Worm (Caenorhabditis elegans) whole organism, young adult: Measurements from ENCODE around the gene W02B12.16.
A peak's percentile ranks its signal among the peaks of the same experiment; 100 is the strongest.

Experiments used
- B0035.1 ChIP-seq: sonication (generic microtip); optimal IDR thresholded peaks from 2 replicates; lab custom pipeline; 2016; ENCODE audit warnings: missing genetic modification characterization, mild to moderate bottlenecking, missing compliant biosample characterization, missing genotype, missing genetic modification reagents
- B0336.3 ChIP-seq: fragments of 200-800 bp; sonication (Bioruptor generic); IDR thresholded peaks from 2 replicates; pipeline ENCODE4 v1.3.6; 2022; ENCODE audit warnings: missing genetic modification characterization, missing compliant biosample characterization
- F10E7.11 ChIP-seq: sonication (generic microtip); optimal IDR thresholded peaks from 2 replicates; lab custom pipeline; 2017; ENCODE audit warnings: mild to moderate bottlenecking, missing genetic modification characterization, moderate library complexity, missing compliant biosample characterization
- F39B2.1 ChIP-seq: fragments of 200-800 bp; sonication (Bioruptor generic); IDR thresholded peaks from 2 replicates; pipeline ENCODE4 v1.3.6; 2022; ENCODE audit warnings: missing genetic modification reagents, missing genetic modification characterization, missing compliant biosample characterization
- F52B5.7 ChIP-seq: sonication (generic microtip); optimal IDR thresholded peaks from 2 replicates; lab custom pipeline; 2016; ENCODE audit warnings: mild to moderate bottlenecking, missing genetic modification characterization, missing compliant biosample characterization
- ZK185.1 ChIP-seq: sonication (generic microtip); optimal IDR thresholded peaks from 2 replicates; lab custom pipeline; 2016; ENCODE audit warnings: mild to moderate bottlenecking, missing genetic modification characterization, missing compliant biosample characterization; ENCODE audit not compliant: poor library complexity, severe bottlenecking
- ama-1 ChIP-seq, 3 experiments: fragments of 150-350 bp in 1 of 3; sonication (generic microtip) in 2 of 3; optimal IDR thresholded peaks; 2 replicates each; lab custom pipeline; 2014 to 2018; ENCODE audit warnings: missing biosample characterization in 2 of 3, missing genetic modification characterization in 2 of 3, missing genetic modification reagents in 2 of 3
- atf-7 ChIP-seq: sonication (generic microtip); optimal IDR thresholded peaks from 2 replicates; lab custom pipeline; 2017; ENCODE audit warnings: mild to moderate bottlenecking, missing genetic modification characterization, missing compliant biosample characterization
- attf-5 ChIP-seq: fragments of 200-800 bp; sonication (Bioruptor generic); optimal IDR thresholded peaks from 2 replicates; lab custom pipeline; 2018; ENCODE audit warnings: mild to moderate bottlenecking, missing genetic modification characterization, missing compliant biosample characterization
- attf-6 ChIP-seq: fragments of 200-800 bp; sonication (Bioruptor generic); IDR thresholded peaks from 2 replicates; pipeline ENCODE4 v1.3.6; 2022; ENCODE audit warnings: missing genetic modification reagents, missing genetic modification characterization, missing compliant biosample characterization
- bed-1 ChIP-seq: fragments of 200-800 bp; sonication (Bioruptor generic); IDR thresholded peaks from 2 replicates; pipeline ENCODE4 v1.3.6; 2022; ENCODE audit warnings: missing genetic modification reagents, missing genetic modification characterization, missing compliant biosample characterization
- cebp-1 ChIP-seq, 2 experiments: fragments of 200-800 bp in 1 of 2; sonication (Bioruptor generic) in 1 of 2; sonication (generic microtip) in 1 of 2; IDR thresholded peaks in 1 of 2; optimal IDR thresholded peaks in 1 of 2; 2 replicates each; pipeline versions ENCODE4 v1.3.6 to Lab custom; 2017 to 2022; ENCODE audit warnings: missing compliant biosample characterization in 2 of 2, missing genetic modification characterization in 2 of 2, mild to moderate bottlenecking in 1 of 2, missing genetic modification reagents in 1 of 2, moderate library complexity in 1 of 2
- cebp-2 ChIP-seq: fragments of 200-800 bp; sonication (Bioruptor generic); IDR thresholded peaks from 2 replicates; pipeline ENCODE4 v1.3.6; 2022; ENCODE audit warnings: missing genetic modification characterization, missing compliant biosample characterization
- ceh-27 ChIP-seq: fragments of 200-800 bp; sonication (Bioruptor generic); optimal IDR thresholded peaks from 2 replicates; lab custom pipeline; 2018; ENCODE audit warnings: mild to moderate bottlenecking, missing genetic modification characterization, moderate library complexity, missing compliant biosample characterization
- ceh-58 ChIP-seq: fragments of 200-800 bp; sonication (Bioruptor generic); IDR thresholded peaks from 2 replicates; pipeline ENCODE4 v1.3.6; 2022; ENCODE audit warnings: missing genetic modification characterization, missing compliant biosample characterization
- ceh-79 ChIP-seq: sonication (generic microtip); optimal IDR thresholded peaks from 2 replicates; lab custom pipeline; 2017; ENCODE audit warnings: mild to moderate bottlenecking, missing genetic modification characterization, missing compliant biosample characterization
- dox-1 ChIP-seq: fragments of 200-800 bp; sonication (Bioruptor generic); IDR thresholded peaks from 2 replicates; pipeline ENCODE4 v1.3.6; 2022; ENCODE audit warnings: missing genetic modification reagents, missing genetic modification characterization, missing compliant biosample characterization
- hlh-26 ChIP-seq: fragments of 200-800 bp; sonication (Bioruptor generic); conservative IDR thresholded peaks from 2 replicates; pipeline ENCODE4 v1.3.6; 2022; ENCODE audit warnings: missing genetic modification reagents, missing genetic modification characterization, missing compliant biosample characterization
- hmg-1.2 ChIP-seq: fragments of 200-800 bp; sonication (Bioruptor generic); IDR thresholded peaks from 2 replicates; pipeline ENCODE4 v1.3.6; 2022; ENCODE audit warnings: missing genetic modification reagents, missing genetic modification characterization, missing compliant biosample characterization
- hrde-1 ChIP-seq: sonication (generic microtip); optimal IDR thresholded peaks from 2 replicates; lab custom pipeline; 2016; ENCODE audit warnings: missing genetic modification characterization, mild to moderate bottlenecking, missing compliant biosample characterization, moderate library complexity, missing genotype, missing genetic modification reagents, borderline replicate concordance
- let-607 ChIP-seq, 2 experiments: fragments of 200-800 bp in 1 of 2; sonication (Bioruptor generic) in 1 of 2; sonication (generic microtip) in 1 of 2; optimal IDR thresholded peaks; 2 replicates each; lab custom pipeline; 2016 to 2018; ENCODE audit warnings: mild to moderate bottlenecking in 2 of 2, missing compliant biosample characterization in 2 of 2, missing genetic modification characterization in 2 of 2, moderate library complexity in 2 of 2, missing genotype in 1 of 2
- lin-54 ChIP-seq: fragments of 200-800 bp; sonication (Bioruptor generic); optimal IDR thresholded peaks from 2 replicates; lab custom pipeline; 2018; ENCODE audit warnings: mild to moderate bottlenecking, missing genetic modification characterization, missing compliant biosample characterization
- madf-10 ChIP-seq: sonication (generic microtip); optimal IDR thresholded peaks from 2 replicates; lab custom pipeline; 2016; ENCODE audit warnings: mild to moderate bottlenecking, missing genetic modification characterization, missing compliant biosample characterization
- madf-3 ChIP-seq: fragments of 200-800 bp; sonication (Bioruptor generic); IDR thresholded peaks from 2 replicates; pipeline ENCODE4 v1.3.6; 2022; ENCODE audit warnings: missing genetic modification reagents, missing genetic modification characterization, missing compliant biosample characterization
- madf-6 ChIP-seq: fragments of 200-800 bp; sonication (Bioruptor generic); IDR thresholded peaks from 2 replicates; pipeline ENCODE4 v1.3.6; 2022; ENCODE audit warnings: missing genetic modification reagents, missing genetic modification characterization, missing compliant biosample characterization
- madf-8 ChIP-seq: fragments of 200-800 bp; sonication (Bioruptor generic); conservative IDR thresholded peaks from 2 replicates; pipeline ENCODE4 v1.3.6; 2022; ENCODE audit warnings: missing genetic modification reagents, missing genetic modification characterization, missing compliant biosample characterization
- nhr-90 ChIP-seq: sonication (generic microtip); optimal IDR thresholded peaks from 2 replicates; lab custom pipeline; 2016; ENCODE audit warnings: missing genotype, mild to moderate bottlenecking, missing genetic modification characterization, missing compliant biosample characterization
- rec-8 ChIP-seq, 2 experiments: sonication (generic microtip); optimal IDR thresholded peaks; 2 replicates each; lab custom pipeline; 2016; ENCODE audit warnings: mild to moderate bottlenecking in 2 of 2, missing genetic modification characterization in 2 of 2, missing genetic modification reagents in 2 of 2, missing genotype in 2 of 2, missing biosample characterization in 1 of 2, missing compliant biosample characterization in 1 of 2, moderate library complexity in 1 of 2
- repo-1 ChIP-seq: sonication (generic microtip); optimal IDR thresholded peaks from 2 replicates; lab custom pipeline; 2017; ENCODE audit warnings: mild to moderate bottlenecking, missing genetic modification characterization, missing compliant biosample characterization
- sdz-38 ChIP-seq: sonication (generic microtip); optimal IDR thresholded peaks from 2 replicates; lab custom pipeline; 2016; ENCODE audit warnings: missing genotype, missing genetic modification characterization, missing compliant biosample characterization
- somi-1 ChIP-seq: fragments of 200-800 bp; sonication (Bioruptor generic); optimal IDR thresholded peaks from 2 replicates; lab custom pipeline; 2018; ENCODE audit warnings: mild to moderate bottlenecking, missing genetic modification characterization, missing compliant biosample characterization
- tlf-1 ChIP-seq: fragments of 200-800 bp; sonication (Bioruptor generic); optimal IDR thresholded peaks from 2 replicates; lab custom pipeline; 2018; ENCODE audit warnings: mild to moderate bottlenecking, missing genetic modification characterization, missing compliant biosample characterization
- zfh-2 ChIP-seq: fragments of 200-800 bp; sonication (Bioruptor generic); conservative IDR thresholded peaks from 2 replicates; pipeline ENCODE4 v1.3.6; 2022; ENCODE audit warnings: missing genetic modification reagents, missing genetic modification characterization, missing compliant biosample characterization

W02B12.16 gene

DNA sequence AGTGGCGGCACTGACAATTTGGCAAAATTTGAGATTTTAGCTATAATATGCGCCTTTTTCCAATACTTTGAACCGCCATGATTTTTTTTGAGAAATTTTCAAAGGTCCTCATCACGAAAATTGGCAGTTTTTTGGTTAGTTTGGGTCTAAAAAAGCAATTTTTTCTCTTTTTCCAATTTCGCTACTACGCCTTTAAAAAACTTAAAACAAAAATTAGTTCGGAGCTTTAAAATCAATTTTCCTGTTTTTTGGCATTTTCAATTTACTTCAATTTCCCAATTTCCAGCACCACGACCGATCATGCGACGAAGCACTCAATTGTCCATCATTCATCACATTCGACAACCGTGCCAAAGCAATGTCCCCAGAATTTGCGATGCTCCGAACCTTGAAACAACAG is 21.1 kb upstream of the W02B12.16 start, which contains the start of gene B0334.5:
TSS of gene B0334.5 (plus strand) at position 301 of the 400 bp plus-strand sequence.
- no peak for TF ChIP-seq B0035.1 (tag; lab: Kevin White, UChicago)
- TF ChIP-seq attf-5 (GFP tag; lab: Kevin White, UChicago): no peak
- no peak for TF ChIP-seq hrde-1 (tag; lab: Kevin White, UChicago)
- TF ChIP-seq bed-1 (GFP tag; lab: Robert Waterston, UW): no peak
- no peak for TF ChIP-seq F10E7.11 (tag; lab: Kevin White, UChicago)
- TF ChIP-seq F52B5.7: no peak
- TF ChIP-seq B0336.3 (GFP tag; lab: Robert Waterston, UW): no peak
- no peak for TF ChIP-seq rec-8 (tag; optimal IDR thresholded peaks at IDR 0.05; lab: Kevin White, UChicago)
- no peak for TF ChIP-seq madf-10
- TF ChIP-seq cebp-2 (GFP tag; lab: Robert Waterston, UW): no peak
- TF ChIP-seq F39B2.1 (GFP tag; lab: Robert Waterston, UW): no peak
- TF ChIP-seq ceh-79 (tag; lab: Kevin White, UChicago): no peak
- TF ChIP-seq attf-6 (GFP tag; lab: Robert Waterston, UW): no peak
- TF ChIP-seq zfh-2 (GFP tag; lab: Robert Waterston, UW): no peak
- TF ChIP-seq tlf-1: no peak
- TF ChIP-seq hlh-26 (GFP tag; lab: Robert Waterston, UW): no peak
- TF ChIP-seq, all 124 proteins: peak for 0

DNA sequence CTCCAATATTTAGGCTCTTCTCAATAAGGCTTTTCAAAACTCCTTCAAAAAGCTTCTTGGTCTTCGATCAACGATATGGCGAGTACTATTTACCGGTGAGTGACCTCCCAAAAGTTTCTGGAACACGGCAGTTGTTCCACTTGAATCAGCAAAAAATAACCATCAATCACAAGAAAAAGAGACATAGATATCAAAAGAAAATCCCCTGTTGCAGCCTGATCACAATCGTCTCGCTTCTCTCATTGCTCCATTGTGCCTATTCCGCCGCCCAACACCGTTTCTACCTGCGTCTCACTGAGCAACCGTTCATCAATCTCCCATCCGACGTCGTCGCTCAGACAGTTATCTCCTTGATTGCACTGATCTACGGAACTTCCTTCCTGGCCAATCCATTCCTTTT is 20.5 kb upstream of the W02B12.16 start, which contains the start of gene emc-5:
TSS of gene emc-5 (plus strand) at position 14 of the 400 bp plus-strand sequence.
- TF ChIP-seq hmg-1.2 (GFP tag; lab: Robert Waterston, UW) (peak; percentile 22; the same call in 1 of the 2 replicates), cebp-1 (GFP tag; IDR thresholded peaks at IDR 0.05; lab: Robert Waterston, UW) (no peak), cebp-1 (tag; optimal IDR thresholded peaks at IDR 0.05; lab: Kevin White, UChicago) (no peak), repo-1 (tag; lab: Kevin White, UChicago) (peak; percentile 9), somi-1 (GFP tag; lab: Kevin White, UChicago) (peak; percentile 10), madf-6 (GFP tag; lab: Robert Waterston, UW) (peak; percentile 36; the same call in 1 of the 2 replicates), dox-1 (GFP tag; lab: Robert Waterston, UW) (0 out of 2 replicates have a peak, but pooled peaks have one; percentile 5), lin-54 (GFP tag; lab: Kevin White, UChicago) (no peak), ama-1 (optimal IDR thresholded peaks at IDR 0.05; lab: Kevin White, UChicago) (no peak), ama-1 (GFP tag; optimal IDR thresholded peaks at IDR 0.05; lab: Kevin White, UChicago) (no peak)

DNA sequence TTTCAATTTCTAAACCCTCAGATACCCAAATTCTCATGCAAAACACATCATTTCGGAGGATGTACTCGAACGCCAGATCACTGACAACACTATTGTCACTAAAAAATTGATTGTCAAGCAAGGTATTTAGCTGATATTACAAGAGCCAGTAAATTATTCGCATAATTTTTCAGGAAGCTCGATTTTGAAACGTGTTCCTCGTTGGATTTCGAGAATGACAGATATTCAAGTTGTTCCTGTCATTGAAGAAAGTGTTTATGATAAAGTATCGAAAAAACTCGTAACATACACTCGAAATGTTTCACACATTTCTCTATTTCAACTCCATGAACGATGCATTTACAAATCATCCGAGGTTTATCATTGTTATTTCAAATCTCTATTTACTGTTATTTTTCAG is 19.5 kb upstream of the W02B12.16 start:
- TF ChIP-seq atf-7 (tag; lab: Kevin White, UChicago) (no peak), ceh-58 (GFP tag; lab: Robert Waterston, UW) (no peak), sdz-38 (tag; lab: Kevin White, UChicago) (no peak), nhr-90 (no peak), let-607 (tag; optimal IDR thresholded peaks at IDR 0.05; lab: Kevin White, UChicago) (no peak), tlf-1 (no peak), ceh-79 (tag; lab: Kevin White, UChicago) (no peak), attf-6 (GFP tag; lab: Robert Waterston, UW) (no peak), madf-3 (no peak), madf-8 (GFP tag; lab: Robert Waterston, UW) (no peak), ceh-27 (no peak), ZK185.1 (no peak)
- TF ChIP-seq, all 124 proteins: peak for 0
